Worm (Caenorhabditis elegans) whole organism, L2 larva: ENCODE data around the gene C23G10.5.

Source experiments
- F13H6.1 ChIP-seq: sonication (generic microtip); optimal IDR thresholded peaks from 2 replicates; lab custom pipeline; 2016; ENCODE audit warnings: missing genetic modification characterization, missing compliant biosample characterization
- ama-1 ChIP-seq: fragments of 150-350 bp; optimal IDR thresholded peaks from 2 replicates; lab custom pipeline; 2018; ENCODE audit warnings: inconsistent platforms
- ceh-82 ChIP-seq: fragments of 150-350 bp; optimal IDR thresholded peaks from 2 replicates; lab custom pipeline; 2014; ENCODE audit warnings: missing biosample characterization, missing genetic modification characterization
- elt-1 ChIP-seq: fragments of 150-350 bp; optimal IDR thresholded peaks from 2 replicates; lab custom pipeline; 2014; ENCODE audit warnings: missing biosample characterization, missing genetic modification characterization
- fos-1 ChIP-seq: fragments of 150-350 bp; optimal IDR thresholded peaks from 2 replicates; lab custom pipeline; 2014; ENCODE audit warnings: missing biosample characterization, missing genetic modification characterization
- lin-39 ChIP-seq: fragments of 150-350 bp; optimal IDR thresholded peaks from 2 replicates; lab custom pipeline; 2014; ENCODE audit warnings: missing biosample characterization, missing genetic modification reagents, missing genetic modification characterization
- mab-5 ChIP-seq: fragments of 150-350 bp; optimal IDR thresholded peaks from 2 replicates; lab custom pipeline; 2014; ENCODE audit warnings: missing biosample characterization, missing genetic modification characterization
- nhr-237 ChIP-seq: fragments of 150-350 bp; optimal IDR thresholded peaks from 2 replicates; lab custom pipeline; 2014; ENCODE audit warnings: missing biosample characterization, missing genetic modification characterization
- nhr-25 ChIP-seq: fragments of 150-350 bp; sonication (generic microtip); optimal IDR thresholded peaks from 3 replicates; lab custom pipeline; 2014; ENCODE audit warnings: missing biosample characterization, missing genetic modification characterization
- snpc-4 ChIP-seq: fragments of 150-350 bp; optimal IDR thresholded peaks from 2 replicates; lab custom pipeline; 2014; ENCODE audit warnings: missing biosample characterization, missing genetic modification characterization
- unc-39 ChIP-seq: fragments of 150-350 bp; optimal IDR thresholded peaks from 2 replicates; lab custom pipeline; 2014; ENCODE audit warnings: missing biosample characterization, missing genetic modification characterization

DNA sequence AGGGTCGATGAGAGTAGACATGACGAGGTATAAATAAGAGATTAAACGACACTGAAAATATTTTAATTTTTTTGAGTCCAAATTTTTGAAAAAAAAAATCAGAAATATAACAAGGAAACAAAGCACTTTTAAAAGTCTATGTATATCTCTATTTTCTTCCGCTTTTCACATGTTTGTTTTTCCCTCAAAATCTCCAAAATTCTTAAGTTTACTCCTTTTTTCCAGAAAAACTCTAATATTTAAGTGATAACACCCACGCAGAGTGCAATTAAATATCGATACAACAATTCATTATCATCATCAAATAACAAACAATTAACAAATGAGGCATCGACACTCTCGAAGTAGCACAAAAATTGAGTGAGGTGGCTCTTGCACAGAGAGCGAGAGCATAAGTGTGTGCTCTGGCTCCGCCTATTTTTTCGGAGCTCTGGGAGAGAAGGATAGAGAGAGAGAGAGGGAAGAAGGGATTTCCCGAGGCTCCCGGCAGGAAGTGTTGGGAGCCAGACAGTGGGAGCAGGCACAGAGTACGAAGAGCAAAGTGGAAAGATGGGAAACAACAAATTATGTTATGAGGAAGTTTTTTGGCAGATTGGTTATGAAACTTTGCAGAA, 33.1 kb upstream of the C23G10.5 start, which contains the start of gene anmt-2:
- TF ChIP-seq elt-1 (tag; lab: Kevin White, UChicago) (no peak), ceh-82 (tag; lab: Kevin White, UChicago) (no peak), mab-5 (tag; lab: Kevin White, UChicago) (no peak), ama-1 (lab: Kevin White, UChicago) (no peak), snpc-4 (tag; lab: Kevin White, UChicago) (no peak), unc-39 (no peak), nhr-237 (tag; lab: Kevin White, UChicago) (no peak), fos-1 (no peak), F13H6.1 (tag; lab: Kevin White, UChicago) (peak; percentile 69), lin-39 (tag; lab: Kevin White, UChicago) (no peak), nhr-25 (no peak)
